Fruit fly (Drosophila melanogaster) whole organism, embryonic: Measurements from ENCODE around the gene CG3529.

ENCODE experiments used
- CG1024 ChIP-seq: fragments of 200-800 bp; sonication (Bioruptor generic); IDR thresholded peaks from 2 replicates; pipeline ENCODE4 v1.3.6; 2022; ENCODE audit warnings: missing biosample characterization, missing genetic modification characterization
- CG10979 ChIP-seq: fragments of 200-800 bp; sonication (Bioruptor generic); optimal IDR thresholded peaks from 2 replicates; lab custom pipeline; 2018; ENCODE audit warnings: missing biosample characterization, mild to moderate bottlenecking, missing genetic modification characterization, moderate library complexity
- CG11093 ChIP-seq: fragments of 200-800 bp; sonication (Bioruptor generic); IDR thresholded peaks from 3 replicates; pipeline ENCODE4 v1.3.6; 2022; ENCODE audit warnings: missing biosample characterization, missing genetic modification characterization
- CG11695 ChIP-seq: fragments of 200-800 bp; sonication (Bioruptor generic); IDR thresholded peaks from 3 replicates; pipeline ENCODE4 v1.3.6; 2022; ENCODE audit warnings: missing biosample characterization, missing genetic modification characterization
- CG13287 ChIP-seq: fragments of 200-800 bp; sonication (Bioruptor generic); IDR thresholded peaks from 2 replicates; pipeline ENCODE4 v1.3.6; 2022; ENCODE audit warnings: missing biosample characterization, missing genetic modification characterization; ENCODE audit not compliant: partially characterized antibody
- CG15269 ChIP-seq: fragments of 200-800 bp; sonication (Bioruptor generic); optimal IDR thresholded peaks from 2 replicates; lab custom pipeline; 2018; ENCODE audit warnings: missing biosample characterization, mild to moderate bottlenecking, missing genetic modification characterization, moderate library complexity
- CG15696 ChIP-seq: fragments of 200-800 bp; sonication (Bioruptor generic); optimal IDR thresholded peaks from 2 replicates; lab custom pipeline; 2019; ENCODE audit warnings: missing biosample characterization, mild to moderate bottlenecking, missing genetic modification characterization, moderate library complexity
- CG1603 ChIP-seq: fragments of 200-800 bp; sonication (Bioruptor generic); optimal IDR thresholded peaks from 2 replicates; lab custom pipeline; 2019; ENCODE audit warnings: missing biosample characterization, mild to moderate bottlenecking, missing genetic modification characterization, moderate library complexity
- CG16813 ChIP-seq: fragments of 200-800 bp; sonication (Bioruptor generic); IDR thresholded peaks from 3 replicates; pipeline ENCODE4 v1.3.6; 2022; ENCODE audit warnings: missing biosample characterization, missing genetic modification characterization; ENCODE audit not compliant: partially characterized antibody
- CG17186 ChIP-seq: fragments of 200-800 bp; sonication (Bioruptor generic); optimal IDR thresholded peaks from 3 replicates; lab custom pipeline; 2017; ENCODE audit warnings: missing biosample characterization, missing genetic modification reagents, missing genetic modification characterization
- CG17829 ChIP-seq: fragments of 200-800 bp; optimal IDR thresholded peaks from 2 replicates; lab custom pipeline; 2019; ENCODE audit warnings: missing biosample characterization, mild to moderate bottlenecking, missing genetic modification characterization, moderate library complexity
- CG18262 ChIP-seq: fragments of 200-800 bp; optimal IDR thresholded peaks from 3 replicates; lab custom pipeline; 2019; ENCODE audit warnings: missing biosample characterization, mild to moderate bottlenecking, missing genetic modification characterization, moderate library complexity
- CG34376 ChIP-seq: fragments of 200-800 bp; sonication (Bioruptor generic); optimal IDR thresholded peaks from 2 replicates; lab custom pipeline; 2018; ENCODE audit warnings: missing biosample characterization, mild to moderate bottlenecking, missing genetic modification characterization
- CG6854 ChIP-seq: fragments of 200-800 bp; sonication (Bioruptor generic); optimal IDR thresholded peaks from 3 replicates; lab custom pipeline; 2017; ENCODE audit warnings: missing biosample characterization, mild to moderate bottlenecking, missing genetic modification characterization
- CG8290 ChIP-seq, 3 experiments: fragments of 200-800 bp; sonication (Bioruptor generic); optimal IDR thresholded peaks; 2 replicates each; lab custom pipeline; 2016 to 2019; ENCODE audit warnings: missing biosample characterization in 3 of 3, missing genetic modification characterization in 3 of 3, mild to moderate bottlenecking in 2 of 3, moderate library complexity in 1 of 3
- CG9215 ChIP-seq: fragments of 200-800 bp; sonication (Bioruptor generic); IDR thresholded peaks from 2 replicates; pipeline ENCODE4 v1.3.6; 2022; ENCODE audit warnings: missing biosample characterization, missing genetic modification characterization
- CG9437 ChIP-seq: fragments of 200-800 bp; sonication (Bioruptor generic); optimal IDR thresholded peaks from 2 replicates; lab custom pipeline; 2018; ENCODE audit warnings: missing biosample characterization, mild to moderate bottlenecking, missing genetic modification characterization
- CG9797 ChIP-seq: fragments of 200-800 bp; sonication (Bioruptor generic); optimal IDR thresholded peaks from 3 replicates; lab custom pipeline; 2018; ENCODE audit warnings: missing biosample characterization, mild to moderate bottlenecking, missing genetic modification characterization
- CoRest ChIP-seq: fragments of 200-800 bp; sonication (Bioruptor generic); optimal IDR thresholded peaks from 3 replicates; lab custom pipeline; 2018; ENCODE audit warnings: missing biosample characterization, mild to moderate bottlenecking, missing genetic modification characterization, moderate library complexity
- Ets65A ChIP-seq: fragments of 200-800 bp; sonication (Bioruptor generic); peaks from one replicate; lab custom pipeline; 2016; ENCODE audit warnings: missing biosample characterization, missing genetic modification characterization
- HLHmδ ChIP-seq: fragments of 200-800 bp; sonication (Bioruptor generic); optimal IDR thresholded peaks from 2 replicates; lab custom pipeline; 2018; ENCODE audit warnings: missing biosample characterization, mild to moderate bottlenecking, missing genetic modification characterization, moderate library complexity
- Lhr ChIP-seq: fragments of 200-800 bp; sonication (Bioruptor generic); optimal IDR thresholded peaks from 3 replicates; lab custom pipeline; 2017; ENCODE audit warnings: mild to moderate bottlenecking, missing biosample characterization, missing genetic modification reagents, missing genetic modification characterization
- NfI ChIP-seq: fragments of 200-800 bp; sonication (Bioruptor generic); optimal IDR thresholded peaks from 3 replicates; lab custom pipeline; 2018; ENCODE audit warnings: missing biosample characterization, mild to moderate bottlenecking, missing genetic modification characterization, moderate library complexity
- Ptx1 ChIP-seq: fragments of 200-800 bp; sonication (Bioruptor generic); IDR thresholded peaks from 2 replicates; pipeline ENCODE4 v1.3.6; 2022; ENCODE audit warnings: missing biosample characterization, missing genetic modification characterization
- Rfx ChIP-seq: fragments of 200-800 bp; sonication (Bioruptor generic); IDR thresholded peaks from 2 replicates; pipeline ENCODE4 v1.3.6; 2022; ENCODE audit warnings: missing biosample characterization, missing genetic modification characterization
- Trl ChIP-seq, 3 experiments: fragments of >200 bp in 2 of 3; fragments of 200-800 bp in 1 of 3; sonication (Bioruptor generic) in 1 of 3; optimal IDR thresholded peaks; 2 replicates in 1 of 3; 3 replicates in 2 of 3; lab custom pipeline; 2016 to 2017; ENCODE audit warnings: missing biosample characterization in 1 of 3, missing genetic modification characterization in 1 of 3
- ab ChIP-seq: fragments of 200-800 bp; sonication (Bioruptor generic); optimal IDR thresholded peaks from 2 replicates; lab custom pipeline; 2016; ENCODE audit warnings: missing biosample characterization, missing genetic modification characterization
- abd-A ChIP-seq: fragments of 200-800 bp; sonication (Bioruptor generic); optimal IDR thresholded peaks from 3 replicates; lab custom pipeline; 2019; ENCODE audit warnings: missing biosample characterization, mild to moderate bottlenecking, missing genetic modification characterization, moderate library complexity
- bsh ChIP-seq, 2 experiments: fragments of 200-800 bp; sonication (Bioruptor generic); optimal IDR thresholded peaks; 2 replicates each; lab custom pipeline; 2017 to 2018; ENCODE audit warnings: mild to moderate bottlenecking in 2 of 2, missing biosample characterization in 2 of 2, missing genetic modification characterization in 2 of 2, moderate library complexity in 1 of 2
- fd64A ChIP-seq: fragments of 200-800 bp; sonication (Bioruptor generic); optimal IDR thresholded peaks from 3 replicates; lab custom pipeline; 2018; ENCODE audit warnings: missing biosample characterization, mild to moderate bottlenecking, missing genetic modification characterization
- fd96Cb ChIP-seq: fragments of 200-800 bp; sonication (Bioruptor generic); optimal IDR thresholded peaks from 2 replicates; lab custom pipeline; 2018; ENCODE audit warnings: missing biosample characterization, mild to moderate bottlenecking, missing genetic modification characterization, moderate library complexity
- ftz-f1 ChIP-seq: fragments of 200-800 bp; sonication (Bioruptor generic); optimal IDR thresholded peaks from 2 replicates; lab custom pipeline; 2016; ENCODE audit warnings: missing biosample characterization, missing genetic modification characterization
- gcm ChIP-seq: fragments of 200-800 bp; sonication (Bioruptor generic); optimal IDR thresholded peaks from 2 replicates; lab custom pipeline; 2019; ENCODE audit warnings: missing biosample characterization, mild to moderate bottlenecking, missing genetic modification characterization, moderate library complexity
- grn ChIP-seq: fragments of 200-800 bp; sonication (Bioruptor generic); optimal IDR thresholded peaks from 3 replicates; lab custom pipeline; 2017; ENCODE audit warnings: missing biosample characterization, missing genetic modification characterization
- gsb ChIP-seq: fragments of 200-800 bp; sonication (Bioruptor generic); IDR thresholded peaks from 2 replicates; pipeline ENCODE4 v1.3.6; 2022; ENCODE audit warnings: missing biosample characterization, missing genetic modification characterization
- hb ChIP-seq: fragments of 200-800 bp; sonication (Bioruptor generic); IDR thresholded peaks from 3 replicates; pipeline ENCODE4 v1.3.6; 2022; ENCODE audit warnings: missing biosample characterization, missing genetic modification characterization; ENCODE audit not compliant: partially characterized antibody
- hkb ChIP-seq, 2 experiments: fragments of 200-800 bp in 1 of 2; fragments of >200 bp in 1 of 2; sonication (Bioruptor generic) in 1 of 2; IDR thresholded peaks in 1 of 2; optimal IDR thresholded peaks in 1 of 2; 2 replicates each; pipeline versions ENCODE4 v1.3.6 to Lab custom; 2017 to 2022; ENCODE audit warnings: missing biosample characterization in 1 of 2, missing genetic modification characterization in 1 of 2
- inv ChIP-seq: fragments of 200-800 bp; sonication (Bioruptor generic); IDR thresholded peaks from 2 replicates; pipeline ENCODE4 v1.3.6; 2022; ENCODE audit warnings: missing biosample characterization, missing genetic modification characterization; ENCODE audit not compliant: partially characterized antibody
- kah ChIP-seq: fragments of 200-800 bp; sonication (Bioruptor generic); optimal IDR thresholded peaks from 2 replicates; lab custom pipeline; 2018; ENCODE audit warnings: missing biosample characterization, mild to moderate bottlenecking, missing genetic modification characterization
- pzg ChIP-seq: fragments of 200-800 bp; sonication (Bioruptor generic); optimal IDR thresholded peaks from 3 replicates; lab custom pipeline; 2018; ENCODE audit warnings: missing biosample characterization, mild to moderate bottlenecking, missing genetic modification characterization, moderate library complexity
- repo ChIP-seq: fragments of 200-800 bp; sonication (Bioruptor generic); optimal IDR thresholded peaks from 2 replicates; lab custom pipeline; 2016; ENCODE audit warnings: missing biosample characterization, missing genetic modification characterization
- sna ChIP-seq: fragments of 200-800 bp; sonication (Bioruptor generic); IDR thresholded peaks from 2 replicates; pipeline ENCODE4 v1.3.6; 2022; ENCODE audit warnings: missing biosample characterization, missing genetic modification characterization; ENCODE audit not compliant: partially characterized antibody
- sug ChIP-seq: fragments of 200-800 bp; optimal IDR thresholded peaks from 2 replicates; lab custom pipeline; 2019; ENCODE audit warnings: missing biosample characterization, mild to moderate bottlenecking, missing genetic modification characterization, moderate library complexity
- zf30C ChIP-seq: fragments of 200-800 bp; sonication (Bioruptor generic); optimal IDR thresholded peaks from 3 replicates; lab custom pipeline; 2018; ENCODE audit warnings: missing biosample characterization, mild to moderate bottlenecking, missing genetic modification characterization

Gene CG3529

DNA sequence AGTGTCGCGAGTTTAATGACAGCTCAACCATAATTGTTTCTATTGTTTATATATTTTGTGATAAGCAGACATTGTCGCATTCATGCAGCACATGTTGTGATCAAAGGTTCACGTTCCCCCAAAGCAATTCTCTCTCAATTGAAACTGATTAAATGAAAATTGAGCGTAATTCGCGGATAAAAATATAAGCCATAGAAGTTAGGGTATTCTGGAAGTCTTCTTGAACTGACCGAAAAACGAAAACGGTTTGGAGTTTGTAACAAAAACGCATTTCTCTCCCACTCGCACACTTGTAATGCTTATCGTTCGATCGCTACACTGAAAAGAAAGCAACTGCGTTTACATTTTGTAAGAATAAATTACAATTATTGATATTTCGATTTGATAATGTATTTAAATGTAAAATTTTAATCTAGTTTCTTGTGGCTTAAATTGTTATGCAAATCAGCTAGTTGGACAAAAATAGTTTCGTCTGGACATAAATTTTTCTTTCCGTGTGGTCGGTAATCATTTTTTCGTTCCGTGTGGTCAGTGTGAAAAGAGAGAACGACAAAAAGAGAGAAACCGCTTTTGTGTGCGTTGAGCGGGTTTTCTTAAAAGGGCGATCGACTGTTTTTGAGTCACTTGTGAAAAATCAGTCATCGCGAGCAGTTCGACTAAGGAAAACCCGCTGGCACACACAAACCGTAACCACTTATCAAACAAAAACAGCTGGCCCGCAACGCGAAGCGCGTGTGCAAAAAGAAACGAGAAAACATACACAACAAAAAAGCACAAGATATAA is 23.8 kb upstream of the CG3529 start, which contains the start of gene aay (continued):
- TF ChIP-seq CG15269: peak; percentile 99
- TF ChIP-seq ab (GFP tag; lab: Kevin White, UChicago): peak; percentile 82
- peak; percentile 97 for TF ChIP-seq fd64A (GFP tag; lab: Kevin White, UChicago)
- peak; percentile 99 for TF ChIP-seq NfI (GFP tag; lab: Kevin White, UChicago)
- TF ChIP-seq CG9215: peak; percentile 94
- TF ChIP-seq gcm (GFP tag; lab: Kevin White, UChicago): peak; percentile 100
- TF ChIP-seq CG6854 (GFP tag; lab: Kevin White, UChicago): peak; percentile 98
- TF ChIP-seq Lhr (GFP tag; lab: Kevin White, UChicago): peak; percentile 96
- TF ChIP-seq CG11093 (GFP tag; lab: Robert Waterston, UW): peak; percentile 97
- TF ChIP-seq CoRest: peak; percentile 99
- peak; percentile 99 for TF ChIP-seq Rfx (GFP tag; lab: Robert Waterston, UW)
- peak; percentile 97 for TF ChIP-seq CG1603 (tag; lab: Kevin White, UChicago)
- TF ChIP-seq hkb (optimal IDR thresholded peaks at IDR 0.05; lab: Kevin White, UChicago): no peak
- TF ChIP-seq hkb (GFP tag; IDR thresholded peaks at IDR 0.05; lab: Robert Waterston, UW): peak; percentile 99
- peak; percentile 60 to 80 for TF ChIP-seq Trl (optimal IDR thresholded peaks at IDR 0.05; lab: Kevin White, UChicago)
- peak; percentile 95 for TF ChIP-seq Trl (GFP tag; optimal IDR thresholded peaks at IDR 0.05; lab: Kevin White, UChicago)
- TF ChIP-seq hb (GFP tag; lab: Robert Waterston, UW): no peak
- TF ChIP-seq Ptx1: peak; percentile 99
- TF ChIP-seq CG11695 (GFP tag; lab: Robert Waterston, UW): peak; percentile 98
- TF ChIP-seq fd96Cb (tag; lab: Kevin White, UChicago): peak; percentile 99
- TF ChIP-seq repo (GFP tag; lab: Kevin White, UChicago): peak; percentile 95
- peak; percentile 99 for TF ChIP-seq CG15696 (tag; lab: Kevin White, UChicago)
- TF ChIP-seq CG1024 (GFP tag; lab: Robert Waterston, UW): peak; percentile 95
- peak; percentile 97 for TF ChIP-seq kah
- TF ChIP-seq CG16813 (GFP tag; lab: Robert Waterston, UW): no peak
- peak; percentile 100 for TF ChIP-seq CG18262 (tag; lab: Kevin White, UChicago)
- peak; percentile 93 to 99 for TF ChIP-seq bsh (GFP tag; optimal IDR thresholded peaks at IDR 0.05; lab: Kevin White, UChicago)
- TF ChIP-seq CG17829 (tag; lab: Kevin White, UChicago): peak; percentile 99
- TF ChIP-seq CG9797: peak; percentile 51
- TF ChIP-seq CG17186 (GFP tag; lab: Kevin White, UChicago): peak; percentile 92
- TF ChIP-seq Ets65A: peak; percentile 100

DNA sequence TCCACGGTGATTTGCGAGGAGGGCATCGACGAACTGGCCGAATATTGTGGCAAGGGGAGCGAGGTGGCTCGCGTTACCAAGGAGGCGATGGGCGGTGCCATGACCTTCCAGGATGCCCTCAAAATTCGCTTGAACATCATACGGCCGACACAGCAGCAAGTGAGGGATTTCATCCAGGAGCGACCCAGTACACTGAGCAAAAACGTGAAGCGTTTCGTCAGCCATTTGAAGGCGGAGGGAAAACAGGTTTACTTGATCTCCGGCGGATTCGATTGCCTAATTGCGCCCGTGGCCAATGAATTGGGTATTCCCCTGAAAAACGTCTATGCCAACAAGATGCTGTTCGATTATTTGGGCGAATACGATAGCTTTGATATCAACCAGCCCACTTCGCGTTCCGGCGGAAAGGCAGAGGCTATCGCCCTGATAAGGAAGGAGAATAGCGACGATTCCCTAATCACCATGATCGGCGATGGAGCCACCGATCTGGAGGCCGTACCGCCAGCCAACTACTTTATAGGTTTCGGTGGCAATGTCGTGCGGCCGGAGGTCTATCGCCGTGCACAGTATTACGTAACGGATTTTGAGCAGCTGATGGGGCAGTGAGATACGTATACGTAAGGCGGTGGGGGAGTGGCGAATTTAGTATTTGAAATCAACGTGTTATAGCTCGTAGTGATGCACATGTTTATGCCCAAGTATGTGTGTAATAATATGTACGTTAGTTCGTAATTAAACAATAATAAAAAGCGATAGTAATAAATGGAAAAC is 22.7 kb upstream of the CG3529 start:
- peak; percentile 12; the same call in 1 of the 2 replicates for TF ChIP-seq sna (GFP tag; lab: Robert Waterston, UW)
- TF ChIP-seq abd-A (tag; lab: Kevin White, UChicago): peak; percentile 4
- peak; percentile 66 for TF ChIP-seq Ets65A
- TF ChIP-seq CG10979: no peak
- TF ChIP-seq sug: peak; percentile 79
- peak; percentile 98 for TF ChIP-seq CG9437 (GFP tag; lab: Kevin White, UChicago)
- TF ChIP-seq gsb (GFP tag; lab: Robert Waterston, UW): no peak
- 0 out of 2 replicates have a peak, but pooled peaks have one; percentile 5 for TF ChIP-seq CG13287 (GFP tag; lab: Robert Waterston, UW)
- peak; percentile 38 for TF ChIP-seq zf30C (GFP tag; lab: Kevin White, UChicago)
- TF ChIP-seq inv (GFP tag; lab: Robert Waterston, UW): no peak
- peak; percentile 4 for TF ChIP-seq pzg (GFP tag; lab: Kevin White, UChicago)
- TF ChIP-seq CG17829 (tag; lab: Kevin White, UChicago): no peak
- no peak for TF ChIP-seq CG8290 (GFP tag; optimal IDR thresholded peaks at IDR 0.05; lab: Kevin White, UChicago)
- peak in 1 of 2 experiments; percentile 26 for TF ChIP-seq CG8290 (tag; optimal IDR thresholded peaks at IDR 0.05; lab: Kevin White, UChicago)
- no peak for TF ChIP-seq HLHmδ (GFP tag; lab: Kevin White, UChicago)
- TF ChIP-seq grn (GFP tag; lab: Kevin White, UChicago): peak; percentile 85
- TF ChIP-seq CG34376 (GFP tag; lab: Kevin White, UChicago): peak; percentile 57
- TF ChIP-seq ftz-f1: peak; percentile 38
